Fruit fly (Drosophila melanogaster) whole organism, prepupa: ENCODE results near the gene CG1575.

ENCODE experiments used
- CG8319 ChIP-seq: fragments of 200-800 bp; sonication (Bioruptor generic); optimal IDR thresholded peaks from 3 replicates; lab custom pipeline; 2016; ENCODE audit warnings: missing biosample characterization, missing genetic modification characterization
- dac ChIP-seq: fragments of 200-800 bp; sonication (Bioruptor generic); optimal IDR thresholded peaks from 2 replicates; lab custom pipeline; 2017; ENCODE audit warnings: missing biosample characterization, mild to moderate bottlenecking, missing genetic modification characterization
- eg ChIP-seq: fragments of 200-800 bp; sonication (Bioruptor generic); IDR thresholded peaks from 3 replicates; pipeline ENCODE4 v1.3.6; 2022; ENCODE audit warnings: missing biosample characterization, missing genetic modification characterization
- fd59A ChIP-seq: fragments of 200-800 bp; sonication (Bioruptor generic); optimal IDR thresholded peaks from 2 replicates; lab custom pipeline; 2017; ENCODE audit warnings: missing biosample characterization, mild to moderate bottlenecking, missing genetic modification characterization, missing genetic modification reagents

DNA sequence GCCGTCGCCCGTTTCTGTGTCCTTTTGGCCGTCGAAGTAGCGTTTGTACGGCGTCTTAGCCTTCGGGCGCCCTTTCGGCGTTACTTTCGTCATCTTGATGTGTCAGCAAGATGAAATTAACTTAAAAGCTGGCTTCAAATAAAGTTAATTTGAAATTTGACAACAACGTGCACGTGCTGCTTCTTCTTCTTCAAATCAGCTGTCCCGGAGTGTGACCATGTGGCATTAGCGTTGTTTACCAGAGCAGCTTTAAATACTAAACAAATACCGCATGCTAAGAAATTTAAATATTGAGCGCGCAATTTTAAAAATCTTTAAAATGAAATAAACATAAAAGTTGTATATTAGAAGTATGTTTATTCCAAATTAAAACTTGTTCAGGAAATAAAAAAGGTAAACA, 4.1 kb downstream of the CG1575 start, which contains the start of gene CG2260:
- TF ChIP-seq CG8319 = no peak
- no peak for TF ChIP-seq dac
- no peak for TF ChIP-seq fd59A (GFP tag; lab: Kevin White, UChicago)
- no peak for TF ChIP-seq eg (GFP tag; lab: Robert Waterston, UW)
